Fruit fly (Drosophila melanogaster) whole organism, embryonic: ENCODE data around the gene CRAT.

Source experiments
- Ada2b ChIP-seq: fragments of 200-800 bp; sonication (Bioruptor generic); IDR thresholded peaks from 2 replicates; pipeline ENCODE4 v1.3.6; 2022; ENCODE audit warnings: missing biosample characterization, missing genetic modification characterization
- Atf-2 ChIP-seq: fragments of 200-800 bp; sonication (Bioruptor generic); optimal IDR thresholded peaks from 2 replicates; lab custom pipeline; 2016; ENCODE audit warnings: missing biosample characterization, missing genetic modification characterization
- CG10366 ChIP-seq: fragments of 200-800 bp; sonication (Bioruptor generic); IDR thresholded peaks from 2 replicates; pipeline ENCODE4 v1.3.6; 2022; ENCODE audit warnings: missing biosample characterization, missing genetic modification characterization
- CG11560 ChIP-seq: fragments of 200-800 bp; sonication (Bioruptor generic); IDR thresholded peaks from 3 replicates; pipeline ENCODE4 v1.3.6; 2022; ENCODE audit warnings: missing biosample characterization, missing genetic modification characterization
- CG12104 ChIP-seq: fragments of 200-800 bp; sonication (Bioruptor generic); optimal IDR thresholded peaks from 3 replicates; lab custom pipeline; 2016; ENCODE audit warnings: missing biosample characterization, missing genetic modification characterization
- CG12236 ChIP-seq: fragments of 200-800 bp; sonication (Bioruptor generic); optimal IDR thresholded peaks from 2 replicates; lab custom pipeline; 2016; ENCODE audit warnings: missing biosample characterization, missing genetic modification characterization
- CG1647 ChIP-seq: fragments of 200-800 bp; sonication (Bioruptor generic); optimal IDR thresholded peaks from 3 replicates; lab custom pipeline; 2016; ENCODE audit warnings: missing biosample characterization, missing genetic modification characterization
- CG17829 ChIP-seq: fragments of 200-800 bp; optimal IDR thresholded peaks from 2 replicates; lab custom pipeline; 2019; ENCODE audit warnings: missing biosample characterization, mild to moderate bottlenecking, missing genetic modification characterization, moderate library complexity
- CG18764 ChIP-seq: fragments of 200-800 bp; sonication (Bioruptor generic); optimal IDR thresholded peaks from 3 replicates; lab custom pipeline; 2016; ENCODE audit warnings: missing biosample characterization, missing genetic modification characterization
- CG2712 ChIP-seq: fragments of 200-800 bp; optimal IDR thresholded peaks from 3 replicates; lab custom pipeline; 2019; ENCODE audit warnings: missing biosample characterization, mild to moderate bottlenecking, missing genetic modification characterization, moderate library complexity
- CG34422 ChIP-seq: fragments of 200-800 bp; sonication (Bioruptor generic); IDR thresholded peaks from 3 replicates; pipeline ENCODE4 v1.3.6; 2022; ENCODE audit warnings: missing biosample characterization, missing genetic modification characterization
- CG7928 ChIP-seq: fragments of 200-800 bp; sonication (Bioruptor generic); optimal IDR thresholded peaks from 2 replicates; lab custom pipeline; 2017; ENCODE audit warnings: missing biosample characterization, mild to moderate bottlenecking, missing genetic modification characterization
- CG8290 ChIP-seq, 3 experiments: fragments of 200-800 bp; sonication (Bioruptor generic); optimal IDR thresholded peaks; 2 replicates each; lab custom pipeline; 2016 to 2019; ENCODE audit warnings: missing biosample characterization in 3 of 3, missing genetic modification characterization in 3 of 3, mild to moderate bottlenecking in 2 of 3, moderate library complexity in 1 of 3
- CG9817 ChIP-seq: fragments of 200-800 bp; sonication (Bioruptor generic); optimal IDR thresholded peaks from 2 replicates; lab custom pipeline; 2018; ENCODE audit warnings: missing biosample characterization, mild to moderate bottlenecking, missing genetic modification characterization, moderate library complexity
- D ChIP-seq, 2 experiments: fragments of 200-800 bp in 1 of 2; fragments of >200 bp in 1 of 2; sonication (Bioruptor generic) in 1 of 2; optimal IDR thresholded peaks; 2 replicates in 1 of 2; 3 replicates in 1 of 2; lab custom pipeline; 2017; ENCODE audit warnings: mild to moderate bottlenecking in 1 of 2, missing biosample characterization in 1 of 2, missing genetic modification characterization in 1 of 2, missing genetic modification reagents in 1 of 2
- D19B ChIP-seq: fragments of 200-800 bp; sonication (Bioruptor generic); optimal IDR thresholded peaks from 2 replicates; lab custom pipeline; 2017; ENCODE audit warnings: missing biosample characterization, mild to moderate bottlenecking, missing genetic modification characterization
- Dfd ChIP-seq, 2 experiments: fragments of >200 bp; optimal IDR thresholded peaks; 2 replicates each; lab custom pipeline; 2017; ENCODE audit warnings: missing biosample characterization in 2 of 2, missing genetic modification characterization in 2 of 2
- E2f1 ChIP-seq: fragments of 200-800 bp; sonication (Bioruptor generic); IDR thresholded peaks from 2 replicates; pipeline ENCODE4 v1.3.6; 2022; ENCODE audit warnings: missing biosample characterization, missing genetic modification characterization
- E2f2 ChIP-seq: fragments of 200-800 bp; sonication (Bioruptor generic); IDR thresholded peaks from 2 replicates; pipeline ENCODE4 v1.3.6; 2022; ENCODE audit warnings: missing biosample characterization, missing genetic modification characterization
- Ets65A ChIP-seq: fragments of 200-800 bp; sonication (Bioruptor generic); peaks from one replicate; lab custom pipeline; 2016; ENCODE audit warnings: missing biosample characterization, missing genetic modification characterization
- Fer3 ChIP-seq: fragments of 200-800 bp; sonication (Bioruptor generic); optimal IDR thresholded peaks from 2 replicates; lab custom pipeline; 2018; ENCODE audit warnings: missing biosample characterization, mild to moderate bottlenecking, missing genetic modification characterization, moderate library complexity
- Hr78 ChIP-seq, 2 experiments: fragments of 200-800 bp in 1 of 2; fragments of >200 bp in 1 of 2; sonication (Bioruptor generic) in 1 of 2; optimal IDR thresholded peaks; 2 replicates each; lab custom pipeline; 2017 to 2019; ENCODE audit warnings: missing biosample characterization in 2 of 2, missing genetic modification characterization in 2 of 2, mild to moderate bottlenecking in 1 of 2, moderate library complexity in 1 of 2
- PHDP ChIP-seq: fragments of 200-800 bp; sonication (Bioruptor generic); optimal IDR thresholded peaks from 3 replicates; lab custom pipeline; 2018; ENCODE audit warnings: missing biosample characterization, mild to moderate bottlenecking, missing genetic modification characterization, moderate library complexity
- Sox102F ChIP-seq: fragments of 200-800 bp; sonication (Bioruptor generic); optimal IDR thresholded peaks from 2 replicates; lab custom pipeline; 2018; ENCODE audit warnings: missing biosample characterization, mild to moderate bottlenecking, missing genetic modification characterization, moderate library complexity
- Sry-δ ChIP-seq: fragments of 200-800 bp; sonication (Bioruptor generic); optimal IDR thresholded peaks from 2 replicates; lab custom pipeline; 2016; ENCODE audit warnings: missing biosample characterization, missing genetic modification characterization
- aop ChIP-seq: fragments of 200-800 bp; sonication (Bioruptor generic); IDR thresholded peaks from 2 replicates; pipeline ENCODE4 v1.3.6; 2022; ENCODE audit warnings: missing biosample characterization, missing genetic modification characterization
- ap ChIP-seq: fragments of 200-800 bp; sonication (Bioruptor generic); IDR thresholded peaks from 2 replicates; pipeline ENCODE4 v1.3.6; 2022; ENCODE audit warnings: missing biosample characterization, missing genetic modification characterization
- caup ChIP-seq: fragments of 200-800 bp; sonication (Bioruptor generic); optimal IDR thresholded peaks from 3 replicates; lab custom pipeline; 2017; ENCODE audit warnings: missing biosample characterization, mild to moderate bottlenecking, missing genetic modification characterization, moderate library complexity; ENCODE audit not compliant: severe bottlenecking
- danr ChIP-seq: fragments of 200-800 bp; sonication (Bioruptor generic); IDR thresholded peaks from 2 replicates; pipeline ENCODE4 v1.3.6; 2022; ENCODE audit warnings: missing biosample characterization, missing genetic modification characterization
- dati ChIP-seq: fragments of 200-800 bp; sonication (Bioruptor generic); IDR thresholded peaks from 2 replicates; pipeline ENCODE4 v1.3.6; 2022; ENCODE audit warnings: missing biosample characterization, missing genetic modification characterization
- dysf ChIP-seq: fragments of 200-800 bp; sonication (Bioruptor generic); IDR thresholded peaks from 3 replicates; pipeline ENCODE4 v1.3.6; 2022; ENCODE audit warnings: missing biosample characterization, missing genetic modification characterization
- emc ChIP-seq: fragments of 200-800 bp; sonication (Bioruptor generic); optimal IDR thresholded peaks from 2 replicates; lab custom pipeline; 2016; ENCODE audit warnings: missing biosample characterization, missing genetic modification characterization
- gsb ChIP-seq: fragments of 200-800 bp; sonication (Bioruptor generic); IDR thresholded peaks from 2 replicates; pipeline ENCODE4 v1.3.6; 2022; ENCODE audit warnings: missing biosample characterization, missing genetic modification characterization
- hkb ChIP-seq, 2 experiments: fragments of 200-800 bp in 1 of 2; fragments of >200 bp in 1 of 2; sonication (Bioruptor generic) in 1 of 2; IDR thresholded peaks in 1 of 2; optimal IDR thresholded peaks in 1 of 2; 2 replicates each; pipeline versions ENCODE4 v1.3.6 to Lab custom; 2017 to 2022; ENCODE audit warnings: missing biosample characterization in 1 of 2, missing genetic modification characterization in 1 of 2
- ind ChIP-seq: fragments of 200-800 bp; sonication (Bioruptor generic); optimal IDR thresholded peaks from 3 replicates; lab custom pipeline; 2016; ENCODE audit warnings: missing biosample characterization, missing genetic modification characterization
- lilli ChIP-seq: fragments of 200-800 bp; sonication (Bioruptor generic); optimal IDR thresholded peaks from 3 replicates; lab custom pipeline; 2016; ENCODE audit warnings: missing biosample characterization, missing genetic modification characterization
- nmo ChIP-seq: fragments of 200-800 bp; sonication (Bioruptor generic); optimal IDR thresholded peaks from 2 replicates; lab custom pipeline; 2018; ENCODE audit warnings: missing biosample characterization, mild to moderate bottlenecking, missing genetic modification characterization, moderate library complexity
- otp ChIP-seq: fragments of 200-800 bp; sonication (Bioruptor generic); IDR thresholded peaks from 3 replicates; pipeline ENCODE4, ENCODE4 v1.3.6; 2022; ENCODE audit warnings: missing biosample characterization, missing genetic modification characterization
- psq ChIP-seq: fragments of 200-800 bp; sonication (Bioruptor generic); optimal IDR thresholded peaks from 2 replicates; lab custom pipeline; 2017; ENCODE audit warnings: missing biosample characterization, missing genetic modification characterization
- ro ChIP-seq: fragments of 200-800 bp; sonication (Bioruptor generic); IDR thresholded peaks from 2 replicates; pipeline ENCODE4 v1.3.6; 2022; ENCODE audit warnings: missing biosample characterization, missing genetic modification characterization
- salm ChIP-seq: fragments of 200-800 bp; sonication (Bioruptor generic); optimal IDR thresholded peaks from 2 replicates; lab custom pipeline; 2018; ENCODE audit warnings: missing biosample characterization, mild to moderate bottlenecking, missing genetic modification characterization
- schlank ChIP-seq: fragments of 200-800 bp; sonication (Bioruptor generic); optimal IDR thresholded peaks from 2 replicates; lab custom pipeline; 2018; ENCODE audit warnings: missing biosample characterization, mild to moderate bottlenecking, missing genetic modification characterization
- shn ChIP-seq: fragments of 200-800 bp; sonication (Bioruptor generic); optimal IDR thresholded peaks from 3 replicates; lab custom pipeline; 2016; ENCODE audit warnings: missing biosample characterization, missing genetic modification characterization
- sim ChIP-seq: fragments of 200-800 bp; sonication (Bioruptor generic); IDR thresholded peaks from 2 replicates; pipeline ENCODE4 v1.3.6; 2022; ENCODE audit warnings: missing biosample characterization, missing genetic modification characterization
- sisA ChIP-seq: fragments of 200-800 bp; sonication (Bioruptor generic); IDR thresholded peaks from 2 replicates; pipeline ENCODE4 v1.3.6; 2022; ENCODE audit warnings: missing biosample characterization, missing genetic modification characterization
- trh ChIP-seq: fragments of 200-800 bp; sonication (Bioruptor generic); optimal IDR thresholded peaks from 2 replicates; lab custom pipeline; 2016; ENCODE audit warnings: missing biosample characterization, missing genetic modification characterization
- wor ChIP-seq: fragments of 200-800 bp; sonication (Bioruptor generic); IDR thresholded peaks from 2 replicates; pipeline ENCODE4 v1.3.6; 2022; ENCODE audit warnings: missing biosample characterization, missing genetic modification characterization

CRAT gene

dm6 chr3R:6353624-6354352 is 22.1 kb downstream of the CRAT start (continued):
- TF ChIP-seq CG9817 (tag; lab: Kevin White, UChicago): peak; percentile 55
- TF ChIP-seq aop (GFP tag; lab: Robert Waterston, UW): no peak
- TF ChIP-seq CG1647 (GFP tag; lab: Kevin White, UChicago): no peak
- TF ChIP-seq dysf (GFP tag; lab: Robert Waterston, UW): peak; percentile 82; the same call in 2 of the 3 replicates
- TF ChIP-seq CG11560 (tag; lab: Robert Waterston, UW): no peak
- TF ChIP-seq lilli (GFP tag; lab: Kevin White, UChicago): peak; percentile 75
- no peak for TF ChIP-seq emc (GFP tag; lab: Kevin White, UChicago)
- TF ChIP-seq wor (GFP tag; lab: Robert Waterston, UW): peak; percentile 61
- peak; percentile 77 for TF ChIP-seq ind
- TF ChIP-seq PHDP: peak; percentile 89
- TF ChIP-seq Sox102F: peak; percentile 92
- peak; percentile 55 for TF ChIP-seq salm (tag; lab: Kevin White, UChicago)
- TF ChIP-seq dati (GFP tag; lab: Robert Waterston, UW): 0 out of 2 replicates have a peak, but pooled peaks have one; percentile 28
- TF ChIP-seq E2f1 (GFP tag; lab: Robert Waterston, UW): peak; percentile 58
- TF ChIP-seq sisA (GFP tag; lab: Robert Waterston, UW): peak; percentile 47; the same call in 1 of the 2 replicates
- TF ChIP-seq Dfd (GFP tag; optimal IDR thresholded peaks at IDR 0.05; lab: Kevin White, UChicago): no peak
- no peak for TF ChIP-seq hkb (optimal IDR thresholded peaks at IDR 0.05; lab: Kevin White, UChicago)
- TF ChIP-seq hkb (GFP tag; IDR thresholded peaks at IDR 0.05; lab: Robert Waterston, UW): peak; percentile 67
- TF ChIP-seq CG10366: peak; percentile 39
- peak; percentile 31 for TF ChIP-seq trh (GFP tag; lab: Kevin White, UChicago)
- peak; percentile 15 for TF ChIP-seq schlank (tag; lab: Kevin White, UChicago)
- TF ChIP-seq D (optimal IDR thresholded peaks at IDR 0.05; lab: Kevin White, UChicago): no peak
- peak; percentile 80 for TF ChIP-seq D (GFP tag; optimal IDR thresholded peaks at IDR 0.05; lab: Kevin White, UChicago)
- TF ChIP-seq ap (GFP tag; lab: Robert Waterston, UW): 0 out of 2 replicates have a peak, but pooled peaks have one; percentile 32
- TF ChIP-seq D19B (GFP tag; lab: Kevin White, UChicago): peak; percentile 66
- peak; percentile 81 for TF ChIP-seq CG17829 (tag; lab: Kevin White, UChicago)
- TF ChIP-seq CG12236 (GFP tag; lab: Kevin White, UChicago): peak; percentile 65
- peak; percentile 32; the same call in 1 of the 2 replicates for TF ChIP-seq Ada2b (GFP tag; lab: Robert Waterston, UW)
- TF ChIP-seq CG12104 (GFP tag; lab: Kevin White, UChicago): peak; percentile 75
- TF ChIP-seq ro (GFP tag; lab: Robert Waterston, UW): peak; percentile 25; the same call in 1 of the 2 replicates
- TF ChIP-seq CG8290 (GFP tag; optimal IDR thresholded peaks at IDR 0.05; lab: Kevin White, UChicago): peak; percentile 34
- TF ChIP-seq CG8290 (tag; optimal IDR thresholded peaks at IDR 0.05; lab: Kevin White, UChicago): no peak
- TF ChIP-seq gsb (GFP tag; lab: Robert Waterston, UW): peak; percentile 61; the same call in 1 of the 2 replicates
- TF ChIP-seq psq (GFP tag; lab: Kevin White, UChicago): peak; percentile 28
- peak; percentile 58; the same call in 1 of the 2 replicates for TF ChIP-seq sim (GFP tag; lab: Robert Waterston, UW)
- peak; percentile 12; the same call in 1 of the 3 replicates for TF ChIP-seq otp (GFP tag; lab: Robert Waterston, UW)
- TF ChIP-seq Ets65A (GFP tag; lab: Kevin White, UChicago): peak; percentile 86
- TF ChIP-seq Fer3 (tag; lab: Kevin White, UChicago): no peak
- peak; percentile 47; the same call in 1 of the 2 replicates for TF ChIP-seq danr
- 0 out of 3 replicates have a peak, but pooled peaks have one; percentile 23 for TF ChIP-seq CG34422 (GFP tag; lab: Robert Waterston, UW)
- peak; percentile 53; the same call in 1 of the 2 replicates for TF ChIP-seq E2f2 (GFP tag; lab: Robert Waterston, UW)
- peak; percentile 64 for TF ChIP-seq caup (GFP tag; lab: Kevin White, UChicago)
- TF ChIP-seq Atf-2 (GFP tag; lab: Kevin White, UChicago): peak; percentile 65
- no peak for TF ChIP-seq Hr78 (GFP tag; optimal IDR thresholded peaks at IDR 0.05; lab: Kevin White, UChicago)
- peak; percentile 17 for TF ChIP-seq Sry-δ
- TF ChIP-seq nmo (GFP tag; lab: Kevin White, UChicago): peak; percentile 93
- TF ChIP-seq CG18764 (GFP tag; lab: Kevin White, UChicago): peak; percentile 68
- TF ChIP-seq CG7928 (GFP tag; lab: Kevin White, UChicago): peak; percentile 2
- peak; percentile 38 for TF ChIP-seq shn (GFP tag; lab: Kevin White, UChicago)
- TF ChIP-seq CG2712 (tag; lab: Kevin White, UChicago): peak; percentile 92
